Fruit fly (Drosophila melanogaster) whole organism, embryonic: ENCODE data around the gene Ance-2.

ENCODE experiments used
- CG10321 ChIP-seq: fragments of 200-800 bp; sonication (Bioruptor generic); IDR thresholded peaks from 2 replicates; pipeline ENCODE4 v1.3.6; 2022; ENCODE audit warnings: missing biosample characterization, missing genetic modification characterization
- CG6854 ChIP-seq: fragments of 200-800 bp; sonication (Bioruptor generic); optimal IDR thresholded peaks from 3 replicates; lab custom pipeline; 2017; ENCODE audit warnings: missing biosample characterization, mild to moderate bottlenecking, missing genetic modification characterization

- TF ChIP-seq CG6854 (GFP tag; lab: Kevin White, UChicago) (no peak), CG10321 (GFP tag; lab: Robert Waterston, UW) (no peak)
These were observed 48.1 kb downstream of the Ance-2 start, which contains the start of gene NimA for dm6 chr2L:13957239-13957638.
